Worm (Caenorhabditis elegans): Measurements from ENCODE around the gene F07E5.13.

DNA sequence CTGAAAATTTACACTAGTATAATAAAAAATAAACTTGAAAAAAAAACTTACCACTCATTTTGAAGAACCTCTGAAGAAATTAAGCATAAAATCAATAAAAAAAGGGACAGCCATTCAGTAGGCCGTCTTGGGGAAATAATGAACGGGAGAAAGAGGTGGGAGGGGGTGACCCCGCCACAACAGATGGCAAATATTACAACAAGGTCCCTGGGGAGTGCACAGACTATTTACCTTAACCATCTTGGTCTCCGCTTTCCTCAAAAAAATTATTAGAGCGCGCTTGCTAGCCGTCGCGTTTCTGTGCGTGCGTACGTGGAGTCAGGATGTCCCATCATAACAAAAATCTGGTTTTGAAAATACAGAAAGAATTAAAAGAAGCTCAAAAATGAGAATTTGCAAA is 28.1 kb upstream of the F07E5.13 start, which contains the start of gene T16A1.10:
- TF ChIP-seq him-1 (tag; optimal IDR thresholded peaks at IDR 0.05) (no peak), dao-5 (tag; optimal IDR thresholded peaks at IDR 0.05) (no peak)
